Worm (Caenorhabditis elegans): ENCODE measurements around the gene pqn-73.

DNA sequence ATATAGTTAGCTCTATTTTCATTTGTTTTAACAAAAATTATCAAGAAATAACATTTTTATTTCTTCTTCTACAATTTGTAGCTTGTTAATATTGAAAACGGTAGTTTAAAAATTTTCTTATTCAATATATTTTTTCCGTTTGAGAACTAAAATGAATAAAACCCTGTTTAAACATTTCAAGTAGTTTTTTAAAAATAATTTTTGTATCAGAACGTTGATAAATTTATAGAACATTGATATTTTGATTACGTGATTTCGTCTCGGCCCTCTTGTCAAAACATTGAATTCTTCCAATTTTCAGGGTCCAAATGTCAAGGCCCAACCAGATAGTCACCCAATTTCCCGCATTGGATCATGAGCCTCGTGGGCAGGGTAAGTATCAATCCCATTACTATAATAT lies at the start of gene pqn-73:
- TF ChIP-seq F55B11.4 (tag; optimal IDR thresholded peaks at IDR 0.05; ENCODE audit: borderline replicate concordance, insufficient read depth) (no peak), sea-2 (GFP tag; IDR thresholded peaks at IDR 0.05) (no peak), ceh-91 (GFP tag; IDR thresholded peaks at IDR 0.05) (no peak)

All from whole organism, young adult.